Fruit fly (Drosophila melanogaster): ENCODE data around the gene mfr.

DNA sequence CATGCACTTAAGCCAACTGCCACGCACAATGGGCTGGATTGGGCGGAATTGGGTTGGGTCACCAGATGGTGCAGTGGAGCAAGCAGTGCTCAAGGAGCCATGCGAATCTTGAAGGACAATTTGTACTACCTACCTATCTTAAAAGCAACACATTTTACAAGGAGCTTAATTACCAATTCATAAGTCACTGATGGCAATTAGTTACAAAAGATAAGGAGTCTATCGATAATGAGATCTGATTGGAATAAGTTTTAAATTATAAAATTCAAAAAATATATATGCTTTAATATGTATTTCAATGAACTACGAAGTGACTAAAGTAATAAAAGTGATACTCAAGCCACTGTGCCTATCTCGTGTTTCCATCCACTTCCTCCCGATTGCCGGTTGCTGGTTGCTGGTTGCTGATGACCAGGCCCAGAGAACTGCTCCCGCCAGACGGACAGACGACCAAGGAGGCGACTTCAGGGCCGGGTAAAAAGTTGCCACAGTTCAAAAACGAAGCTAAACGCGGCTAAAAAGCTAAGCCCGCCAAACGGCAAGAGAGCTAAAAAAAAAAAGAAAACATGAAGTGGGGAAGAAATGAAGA lies 30.6 kb downstream of the mfr start:
- TF ChIP-seq br (GFP tag; optimal IDR thresholded peaks at IDR 0.05) = no peak
- TF ChIP-seq fru (GFP tag; optimal IDR thresholded peaks at IDR 0.05) = peak; percentile 12
